Worm (Caenorhabditis elegans) whole organism, early embryonic: ENCODE data around the gene F59A6.12.

ENCODE experiments used
- B0310.2 ChIP-seq: sonication (generic microtip); optimal IDR thresholded peaks from 2 replicates; lab custom pipeline; 2016; ENCODE audit warnings: mild to moderate bottlenecking, missing genetic modification characterization, missing compliant biosample characterization
- F13C5.2 ChIP-seq: sonication (generic microtip); optimal IDR thresholded peaks from 2 replicates; lab custom pipeline; 2017; ENCODE audit warnings: mild to moderate bottlenecking, missing genetic modification characterization, inconsistent platforms, missing compliant biosample characterization
- aly-1 ChIP-seq: sonication (generic microtip); optimal IDR thresholded peaks from 2 replicates; lab custom pipeline; 2016; ENCODE audit warnings: missing genetic modification characterization, missing compliant biosample characterization
- ama-1 ChIP-seq: fragments of 150-350 bp; optimal IDR thresholded peaks from 2 replicates; lab custom pipeline; 2014
- ceh-13 ChIP-seq: fragments of 200-800 bp; sonication (Bioruptor generic); optimal IDR thresholded peaks from 2 replicates; lab custom pipeline; 2018; ENCODE audit warnings: mild to moderate bottlenecking, missing genetic modification characterization, missing compliant biosample characterization
- ceh-36 ChIP-seq: sonication (generic microtip); optimal IDR thresholded peaks from 2 replicates; lab custom pipeline; 2016; ENCODE audit warnings: missing genetic modification characterization, inconsistent platforms, missing compliant biosample characterization
- ets-7 ChIP-seq: sonication (generic microtip); optimal IDR thresholded peaks from 2 replicates; lab custom pipeline; 2016; ENCODE audit warnings: missing genotype, missing genetic modification characterization, missing compliant biosample characterization
- flt-1 ChIP-seq: fragments of 200-800 bp; sonication (Bioruptor generic); IDR thresholded peaks from 2 replicates; pipeline ENCODE4 v1.3.6; 2022; ENCODE audit warnings: missing genetic modification characterization, missing compliant biosample characterization
- hmbx-1 ChIP-seq: sonication (generic microtip); optimal IDR thresholded peaks from 2 replicates; lab custom pipeline; 2016; ENCODE audit warnings: mild to moderate bottlenecking, missing genetic modification characterization, missing compliant biosample characterization
- hmg-4 ChIP-seq: fragments of 200-800 bp; sonication (Bioruptor generic); optimal IDR thresholded peaks from 2 replicates; lab custom pipeline; 2018; ENCODE audit warnings: mild to moderate bottlenecking, missing genetic modification characterization, missing compliant biosample characterization
- hnd-1 ChIP-seq: sonication (generic microtip); optimal IDR thresholded peaks from 2 replicates; lab custom pipeline; 2016; ENCODE audit warnings: missing genetic modification characterization, missing compliant biosample characterization
- pes-1 ChIP-seq: fragments of 200-800 bp; sonication (Bioruptor generic); IDR thresholded peaks from 2 replicates; pipeline ENCODE4 v1.3.6; 2022; ENCODE audit warnings: missing genetic modification reagents, missing genetic modification characterization, missing compliant biosample characterization
- scrt-1 ChIP-seq: fragments of 200-800 bp; sonication (Bioruptor generic); IDR thresholded peaks from 2 replicates; pipeline ENCODE4 v1.3.6; 2022; ENCODE audit warnings: missing genetic modification characterization, missing compliant biosample characterization
- sea-1 ChIP-seq: fragments of 200-800 bp; sonication (Bioruptor generic); conservative IDR thresholded peaks from 2 replicates; pipeline ENCODE4 v1.3.6; 2022; ENCODE audit warnings: missing genetic modification characterization, missing compliant biosample characterization
- tbx-11 ChIP-seq: fragments of 200-800 bp; sonication (Bioruptor generic); IDR thresholded peaks from 2 replicates; pipeline ENCODE4 v1.3.6; 2022; ENCODE audit warnings: missing genetic modification characterization, missing compliant biosample characterization
- tbx-37 ChIP-seq: fragments of 200-800 bp; sonication (Bioruptor generic); conservative IDR thresholded peaks from 2 replicates; pipeline ENCODE4 v1.3.6; 2022; ENCODE audit warnings: missing genetic modification reagents, missing genetic modification characterization, missing compliant biosample characterization
- tra-4 ChIP-seq: sonication (generic microtip); optimal IDR thresholded peaks from 2 replicates; lab custom pipeline; 2017; ENCODE audit warnings: missing genetic modification characterization, missing compliant biosample characterization

Gene F59A6.12

DNA sequence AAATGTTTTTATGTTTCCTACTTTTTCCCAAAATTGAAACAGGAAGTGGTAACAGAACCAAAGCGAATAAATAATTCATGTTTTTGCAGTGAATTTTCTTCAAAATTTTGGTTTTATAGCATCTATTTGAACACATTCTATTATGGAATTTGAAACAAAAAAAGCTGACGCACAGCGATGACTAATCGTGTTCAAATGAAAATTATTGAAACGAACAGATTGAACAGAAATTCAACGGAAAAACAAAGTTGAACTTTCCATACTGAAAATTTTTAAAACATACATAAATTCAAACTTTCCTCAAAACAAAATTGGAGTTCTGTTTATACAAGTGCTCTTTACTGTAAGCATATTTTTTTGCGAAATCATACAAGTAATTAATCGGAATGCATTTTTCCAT lies at the start of gene F59A6.12:
Gene F59A6.12, minus strand, starts transcription at position 101 of the 400 bp plus-strand sequence.
- TF ChIP-seq scrt-1 (GFP tag; lab: Robert Waterston, UW) (no peak), tra-4 (tag; lab: Kevin White, UChicago) (no peak), ets-7 (no peak), ceh-36 (tag; lab: Kevin White, UChicago) (no peak), tbx-37 (GFP tag; lab: Robert Waterston, UW) (no peak), tbx-11 (GFP tag; lab: Robert Waterston, UW) (no peak), hnd-1 (no peak), sea-1 (GFP tag; lab: Robert Waterston, UW) (no peak), ceh-13 (GFP tag; lab: Kevin White, UChicago) (no peak)

DNA sequence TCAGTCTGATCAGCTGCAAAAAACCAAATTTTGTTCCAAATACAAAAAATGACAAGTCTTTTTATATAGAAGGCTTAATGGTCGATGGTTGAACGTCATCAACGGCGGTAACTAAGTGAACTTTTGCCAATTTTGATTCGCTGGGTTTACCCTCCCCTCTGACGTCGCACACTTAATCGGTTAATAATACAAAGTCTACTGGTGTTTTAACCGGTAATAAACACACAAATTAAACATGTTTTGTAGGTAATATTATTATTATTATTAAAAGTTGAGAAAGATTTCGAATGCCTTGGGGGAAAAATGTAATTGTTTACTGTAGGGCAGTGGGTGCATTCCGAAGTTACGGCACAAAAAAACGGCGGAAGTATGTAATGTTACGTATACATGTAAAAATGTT lies 48.8 kb upstream of the F59A6.12 start, which contains the start of gene pho-12:
Gene pho-12, minus strand, starts transcription at position 101 of the 400 bp plus-strand sequence.
- TF ChIP-seq B0310.2 (tag; lab: Kevin White, UChicago) (no peak), pes-1 (no peak), tbx-37 (GFP tag; lab: Robert Waterston, UW) (no peak), hmg-4 (no peak), tbx-11 (GFP tag; lab: Robert Waterston, UW) (no peak), ets-7 (no peak), aly-1 (tag; lab: Kevin White, UChicago) (no peak)

- TF ChIP-seq pes-1 (no peak), ama-1 (lab: Kevin White, UChicago) (no peak), B0310.2 (tag; lab: Kevin White, UChicago) (no peak), tbx-37 (GFP tag; lab: Robert Waterston, UW) (no peak), hmg-4 (no peak), hnd-1 (no peak), hmbx-1 (tag; lab: Kevin White, UChicago) (no peak), ets-7 (no peak), F13C5.2 (tag; lab: Kevin White, UChicago) (no peak), scrt-1 (GFP tag; lab: Robert Waterston, UW) (no peak), tra-4 (tag; lab: Kevin White, UChicago) (no peak), ceh-36 (tag; lab: Kevin White, UChicago) (no peak), tbx-11 (GFP tag; lab: Robert Waterston, UW) (no peak), sea-1 (GFP tag; lab: Robert Waterston, UW) (no peak), ceh-13 (GFP tag; lab: Kevin White, UChicago) (no peak), flt-1 (GFP tag; lab: Robert Waterston, UW) (no peak)
Measured at ce11 chrII:5058036-5058435, 46.2 kb upstream of the F59A6.12 start, which contains the start of gene C27A2.12. TSS of gene C27A2.12 (minus strand) at chrII:5058136.

DNA sequence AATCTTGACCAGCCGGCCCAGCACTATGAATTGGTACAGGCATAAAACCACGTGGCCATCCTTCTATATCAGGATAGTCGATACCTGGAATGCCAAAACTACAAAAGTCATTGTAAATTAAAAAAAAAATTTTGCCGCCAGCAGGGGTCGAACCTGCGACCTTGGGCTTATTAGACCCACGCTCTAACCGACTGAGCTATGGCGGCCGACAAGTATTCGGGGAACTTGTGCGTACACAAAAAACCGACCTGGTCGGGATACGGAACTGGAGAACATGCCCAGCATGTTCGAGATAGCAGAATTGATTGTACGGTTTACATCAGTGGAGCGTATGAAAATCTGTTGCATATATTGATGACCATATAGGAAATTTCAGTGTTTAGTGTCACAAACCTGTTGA lies 45.4 kb upstream of the F59A6.12 start:
- TF ChIP-seq F13C5.2 (tag; lab: Kevin White, UChicago) (no peak), scrt-1 (GFP tag; lab: Robert Waterston, UW) (peak; percentile 72), hnd-1 (no peak), ets-7 (no peak), ceh-13 (GFP tag; lab: Kevin White, UChicago) (peak; percentile 53), hmbx-1 (tag; lab: Kevin White, UChicago) (no peak), ceh-36 (tag; lab: Kevin White, UChicago) (peak; percentile 54), tra-4 (tag; lab: Kevin White, UChicago) (no peak), flt-1 (GFP tag; lab: Robert Waterston, UW) (peak; percentile 72), hmg-4 (peak; percentile 51), tbx-37 (GFP tag; lab: Robert Waterston, UW) (no peak; the same call in 1 of the 2 replicates), tbx-11 (GFP tag; lab: Robert Waterston, UW) (0 out of 2 replicates have a peak, but pooled peaks have one; percentile 28), ama-1 (lab: Kevin White, UChicago) (no peak), aly-1 (tag; lab: Kevin White, UChicago) (no peak), pes-1 (peak; percentile 86), B0310.2 (tag; lab: Kevin White, UChicago) (peak; percentile 24), sea-1 (GFP tag; lab: Robert Waterston, UW) (0 out of 2 replicates have a peak, but pooled peaks have one; percentile 63)

DNA sequence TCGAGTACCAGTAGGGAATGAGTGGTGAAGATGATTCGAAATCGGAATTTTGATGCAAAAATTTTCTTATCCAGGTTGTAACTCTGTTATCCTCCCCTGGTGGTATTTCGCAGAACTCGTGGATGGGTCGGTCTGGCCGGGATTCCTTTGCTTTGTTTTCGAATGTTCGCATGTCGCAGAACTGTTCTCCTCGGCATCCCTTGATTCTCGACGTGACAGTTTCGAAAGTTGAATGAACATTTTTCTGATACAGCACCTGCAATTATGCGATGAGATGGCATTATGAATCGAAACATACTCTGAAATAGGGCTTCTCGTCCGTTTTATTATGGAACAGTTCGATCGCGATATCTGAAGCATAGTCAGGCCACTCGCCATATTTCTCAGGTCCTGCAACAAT lies 44.4 kb upstream of the F59A6.12 start:
- no peak for TF ChIP-seq pes-1
- TF ChIP-seq hnd-1: no peak
- no peak for TF ChIP-seq hmg-4
- TF ChIP-seq hmbx-1 (tag; lab: Kevin White, UChicago): no peak
- TF ChIP-seq tra-4 (tag; lab: Kevin White, UChicago): no peak
- TF ChIP-seq ama-1 (lab: Kevin White, UChicago): no peak
- no peak for TF ChIP-seq aly-1 (tag; lab: Kevin White, UChicago)
- TF ChIP-seq tbx-11 (GFP tag; lab: Robert Waterston, UW): no peak
- TF ChIP-seq scrt-1 (GFP tag; lab: Robert Waterston, UW): no peak
- no peak for TF ChIP-seq tbx-37 (GFP tag; lab: Robert Waterston, UW)
- TF ChIP-seq ets-7: no peak
- no peak for TF ChIP-seq flt-1 (GFP tag; lab: Robert Waterston, UW)
- TF ChIP-seq ceh-13 (GFP tag; lab: Kevin White, UChicago): no peak
- no peak for TF ChIP-seq B0310.2 (tag; lab: Kevin White, UChicago)

- TF ChIP-seq scrt-1 (GFP tag; lab: Robert Waterston, UW) (no peak; the same call in 1 of the 2 replicates), F13C5.2 (tag; lab: Kevin White, UChicago) (peak; percentile 83), ceh-36 (tag; lab: Kevin White, UChicago) (no peak), aly-1 (tag; lab: Kevin White, UChicago) (no peak), hmg-4 (peak; percentile 65), tbx-37 (GFP tag; lab: Robert Waterston, UW) (peak; percentile 56; the same call in 1 of the 2 replicates), sea-1 (GFP tag; lab: Robert Waterston, UW) (no peak), ceh-13 (GFP tag; lab: Kevin White, UChicago) (no peak), B0310.2 (tag; lab: Kevin White, UChicago) (no peak), hnd-1 (no peak), pes-1 (no peak), flt-1 (GFP tag; lab: Robert Waterston, UW) (peak; percentile 69; the same call in 1 of the 2 replicates), tbx-11 (GFP tag; lab: Robert Waterston, UW) (no peak)
Measured at ce11 chrII:5055129-5055666, 43.3 kb upstream of the F59A6.12 start, which contains the start of the genes ify-1 and rpl-22. TSS of gene ify-1 (minus strand) at chrII:5055179. TSS of gene rpl-22 (plus strand) at chrII:5055616.
